Fruit fly (Drosophila melanogaster) whole organism, pupa: ENCODE data around the gene Vps26.

Source experiments
- CG10348 ChIP-seq: fragments of 200-800 bp; sonication (Bioruptor generic); IDR thresholded peaks from 2 replicates; pipeline ENCODE4 v1.3.6; 2022; ENCODE audit warnings: missing biosample characterization, missing genetic modification characterization
- CG12605 ChIP-seq: fragments of 200-800 bp; sonication (Bioruptor generic); IDR thresholded peaks from 2 replicates; pipeline ENCODE4 v1.3.6; 2022; ENCODE audit warnings: missing biosample characterization, missing genetic modification characterization
- CG13204 ChIP-seq: fragments of 200-800 bp; sonication (Bioruptor generic); optimal IDR thresholded peaks from 2 replicates; lab custom pipeline; 2018; ENCODE audit warnings: missing biosample characterization, mild to moderate bottlenecking, missing genetic modification characterization, moderate library complexity
- CG14655 ChIP-seq: fragments of 200-800 bp; sonication (Bioruptor generic); optimal IDR thresholded peaks from 3 replicates; lab custom pipeline; 2017; ENCODE audit warnings: mild to moderate bottlenecking, missing biosample characterization, missing genetic modification reagents, missing genetic modification characterization
- CG15710 ChIP-seq: fragments of 200-800 bp; sonication (Bioruptor generic); optimal IDR thresholded peaks from 2 replicates; lab custom pipeline; 2018; ENCODE audit warnings: missing biosample characterization, mild to moderate bottlenecking, missing genetic modification characterization, moderate library complexity
- CG17806 ChIP-seq: fragments of 200-800 bp; sonication (Bioruptor generic); optimal IDR thresholded peaks from 2 replicates; lab custom pipeline; 2018; ENCODE audit warnings: missing biosample characterization, mild to moderate bottlenecking, missing genetic modification characterization, moderate library complexity
- CG32121 ChIP-seq: fragments of 200-800 bp; sonication (Bioruptor generic); IDR thresholded peaks from 2 replicates; pipeline ENCODE4 v1.3.6; 2022; ENCODE audit warnings: missing biosample characterization, missing genetic modification characterization
- CG34367 ChIP-seq: fragments of 200-800 bp; sonication (Bioruptor generic); optimal IDR thresholded peaks from 2 replicates; lab custom pipeline; 2018; ENCODE audit warnings: missing biosample characterization, mild to moderate bottlenecking, missing genetic modification characterization
- CG4496 ChIP-seq: fragments of 200-800 bp; sonication (Bioruptor generic); IDR thresholded peaks from 3 replicates; pipeline ENCODE4 v1.3.6; 2022; ENCODE audit warnings: missing biosample characterization, missing genetic modification characterization
- CG8159 ChIP-seq: fragments of 200-800 bp; sonication (Bioruptor generic); optimal IDR thresholded peaks from 3 replicates; lab custom pipeline; 2018; ENCODE audit warnings: missing biosample characterization, mild to moderate bottlenecking, missing genetic modification characterization, moderate library complexity
- CG8301 ChIP-seq: fragments of 200-800 bp; sonication (Bioruptor generic); optimal IDR thresholded peaks from 2 replicates; lab custom pipeline; 2018; ENCODE audit warnings: missing biosample characterization, mild to moderate bottlenecking, missing genetic modification characterization
- CG9948 ChIP-seq: fragments of 200-800 bp; sonication (Bioruptor generic); optimal IDR thresholded peaks from 2 replicates; lab custom pipeline; 2018; ENCODE audit warnings: missing biosample characterization, mild to moderate bottlenecking, missing genetic modification characterization, moderate library complexity
- D1 ChIP-seq: fragments of 200-800 bp; sonication (Bioruptor generic); optimal IDR thresholded peaks from 2 replicates; lab custom pipeline; 2018; ENCODE audit warnings: missing biosample characterization, mild to moderate bottlenecking, missing genetic modification characterization, moderate library complexity
- EcR ChIP-seq: fragments of 200-800 bp; sonication (Bioruptor generic); optimal IDR thresholded peaks from 3 replicates; lab custom pipeline; 2019; ENCODE audit warnings: missing biosample characterization, missing genetic modification characterization, mild to moderate bottlenecking, moderate library complexity, missing genetic modification reagents
- Ets98B ChIP-seq: fragments of 200-800 bp; sonication (Bioruptor generic); IDR thresholded peaks from 2 replicates; pipeline ENCODE4 v1.3.6; 2022; ENCODE audit warnings: missing biosample characterization, missing genetic modification characterization
- Pif1A ChIP-seq: fragments of 200-800 bp; sonication (Bioruptor generic); optimal IDR thresholded peaks from 3 replicates; lab custom pipeline; 2016; ENCODE audit warnings: missing biosample characterization, missing genetic modification characterization
- Pif1B ChIP-seq: fragments of 200-800 bp; sonication (Bioruptor generic); optimal IDR thresholded peaks from 3 replicates; lab custom pipeline; 2016; ENCODE audit warnings: missing biosample characterization, missing genetic modification characterization
- Snoo ChIP-seq: fragments of 200-800 bp; sonication (Bioruptor generic); optimal IDR thresholded peaks from 3 replicates; lab custom pipeline; 2017; ENCODE audit warnings: missing biosample characterization, mild to moderate bottlenecking, missing genetic modification characterization, inconsistent platforms
- fd96Ca ChIP-seq: fragments of 200-800 bp; sonication (Bioruptor generic); IDR thresholded peaks from 3 replicates; pipeline ENCODE4 v1.3.6; 2022; ENCODE audit warnings: missing biosample characterization, missing genetic modification characterization
- gl ChIP-seq: fragments of 200-800 bp; sonication (Bioruptor generic); optimal IDR thresholded peaks from 2 replicates; lab custom pipeline; 2018; ENCODE audit warnings: missing biosample characterization, mild to moderate bottlenecking, missing genetic modification characterization
- rn ChIP-seq: fragments of 200-800 bp; sonication (Bioruptor generic); IDR thresholded peaks from 2 replicates; pipeline ENCODE4 v1.3.6; 2022; ENCODE audit warnings: missing biosample characterization, missing genetic modification characterization

The Vps26 gene

DNA sequence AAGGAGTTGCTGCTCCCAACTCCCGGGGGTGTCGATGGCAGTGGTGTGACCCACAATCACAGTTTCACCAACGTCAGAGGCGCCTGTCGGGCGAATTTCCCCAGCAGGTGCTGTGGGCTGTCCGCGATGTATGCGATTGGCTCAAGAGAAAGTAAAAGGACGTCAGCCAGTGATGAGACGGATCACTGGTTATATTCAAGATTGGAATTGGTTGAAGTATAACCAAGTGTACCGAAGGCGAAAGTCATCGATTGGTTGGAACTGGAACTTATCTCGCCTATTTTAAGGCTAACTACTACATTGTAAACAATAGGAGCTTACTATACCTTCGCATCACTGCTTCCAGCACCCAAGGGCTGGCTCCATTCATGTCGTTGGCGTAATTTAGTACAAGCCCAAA is 29.4 kb downstream of the Vps26 start, which contains the start of gene CG32801:
Gene CG32801, minus strand, starts transcription at position 101 of the 400 bp plus-strand sequence.
- TF ChIP-seq CG17806 (tag; lab: Kevin White, UChicago) (no peak), Ets98B (GFP tag; lab: Robert Waterston, UW) (no peak)

dm6 chrX:1903968-1904367 is 30.3 kb downstream of the Vps26 start:
- TF ChIP-seq CG32121 (GFP tag; lab: Robert Waterston, UW) (no peak), D1 (tag; lab: Kevin White, UChicago) (no peak), CG14655 (GFP tag; lab: Kevin White, UChicago) (no peak), CG9948 (tag; lab: Kevin White, UChicago) (no peak), gl (tag; lab: Kevin White, UChicago) (no peak), Pif1A (no peak), CG34367 (no peak), CG15710 (tag; lab: Kevin White, UChicago) (no peak), CG17806 (tag; lab: Kevin White, UChicago) (no peak)

DNA sequence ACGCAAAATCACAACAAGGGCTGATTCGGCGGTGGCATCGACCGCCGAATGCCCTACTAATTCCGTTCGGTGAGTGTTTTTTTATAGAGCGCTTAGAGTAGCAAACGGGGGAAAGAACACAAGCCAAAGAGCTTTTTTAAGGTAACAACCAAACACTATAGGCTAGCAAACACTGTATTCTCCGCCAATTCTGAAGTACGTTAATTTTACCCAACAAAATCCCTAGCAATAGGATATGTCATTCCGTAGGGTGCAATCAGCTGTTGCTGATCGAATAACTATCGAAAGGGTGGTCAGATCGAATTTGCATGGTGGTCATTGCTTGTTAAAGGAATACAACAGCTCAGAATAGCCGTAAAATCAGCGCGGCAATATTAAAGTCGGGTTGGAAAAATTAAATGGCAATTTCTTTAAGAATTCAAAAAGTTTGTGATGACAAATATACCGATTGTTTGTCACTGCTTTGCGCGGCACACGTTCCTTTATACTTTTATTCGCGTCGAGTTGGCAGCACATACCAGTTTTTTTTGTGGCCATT is 34.1 kb downstream of the Vps26 start, which contains the start of gene mip130:
Gene mip130, plus strand, starts transcription at position 513 of the 538 bp plus-strand sequence.
- TF ChIP-seq CG12605 (GFP tag; lab: Robert Waterston, UW) = no peak
- TF ChIP-seq Pif1A = peak; percentile 59
- peak; percentile 50 for TF ChIP-seq Ets98B (GFP tag; lab: Robert Waterston, UW)
- peak; percentile 59 for TF ChIP-seq CG8301 (tag; lab: Kevin White, UChicago)
- TF ChIP-seq CG32121 (GFP tag; lab: Robert Waterston, UW) = peak; percentile 41; the same call in 1 of the 2 replicates
- TF ChIP-seq fd96Ca (GFP tag; lab: Robert Waterston, UW) = peak; percentile 57; the same call in 1 of the 3 replicates
- TF ChIP-seq CG14655 (GFP tag; lab: Kevin White, UChicago) = no peak
- TF ChIP-seq EcR = peak; percentile 25
- TF ChIP-seq CG10348 = no peak
- TF ChIP-seq Snoo (tag; lab: Kevin White, UChicago) = peak; percentile 29
- TF ChIP-seq CG17806 (tag; lab: Kevin White, UChicago) = peak; percentile 48
- TF ChIP-seq gl (tag; lab: Kevin White, UChicago) = peak; percentile 21
- peak; percentile 44 for TF ChIP-seq CG9948 (tag; lab: Kevin White, UChicago)
- no peak for TF ChIP-seq D1 (tag; lab: Kevin White, UChicago)
- TF ChIP-seq CG34367 = peak; percentile 40
- peak; percentile 47 for TF ChIP-seq Pif1B (GFP tag; lab: Kevin White, UChicago)
- TF ChIP-seq CG13204 = no peak
- TF ChIP-seq CG4496 (GFP tag; lab: Robert Waterston, UW) = peak; percentile 62; the same call in 2 of the 3 replicates
- TF ChIP-seq CG15710 (tag; lab: Kevin White, UChicago) = peak; percentile 54
- TF ChIP-seq CG8159 = peak; percentile 63
- no peak for TF ChIP-seq rn

DNA sequence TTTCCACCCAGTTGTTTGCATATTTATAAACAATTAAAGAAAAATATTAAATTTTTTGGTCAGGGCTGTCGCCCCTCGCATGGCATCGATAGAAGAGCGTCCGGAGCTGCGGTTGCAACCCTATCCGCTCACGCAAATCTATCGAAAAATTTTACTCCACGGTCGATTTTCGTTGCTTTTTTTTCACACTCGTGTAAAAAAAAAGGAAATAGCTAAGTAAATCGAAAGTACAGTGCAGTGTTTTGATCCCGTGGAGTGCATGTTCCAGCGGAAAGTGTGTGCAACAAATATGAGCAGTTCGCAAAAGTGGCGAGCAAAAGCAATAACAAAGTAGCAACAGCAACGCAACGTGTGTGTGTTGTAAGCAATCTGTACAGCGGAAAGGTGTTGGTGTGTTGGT is 35.1 kb downstream of the Vps26 start, which contains the start of the genes Edem1 and Rbcn-3B:
Gene Edem1, minus strand, starts transcription at position 71 of the 400 bp plus-strand sequence.
Gene Rbcn-3B, plus strand, starts transcription at position 164 of the 400 bp plus-strand sequence.
- TF ChIP-seq CG34367 = peak; percentile 50
- peak; percentile 41 for TF ChIP-seq CG8301 (tag; lab: Kevin White, UChicago)
- no peak for TF ChIP-seq CG13204
- TF ChIP-seq CG9948 (tag; lab: Kevin White, UChicago) = peak; percentile 1
- TF ChIP-seq Ets98B (GFP tag; lab: Robert Waterston, UW) = peak; percentile 53
- no peak for TF ChIP-seq Snoo (tag; lab: Kevin White, UChicago)
- TF ChIP-seq EcR = peak; percentile 1
- TF ChIP-seq CG15710 (tag; lab: Kevin White, UChicago) = peak; percentile 39
- TF ChIP-seq CG17806 (tag; lab: Kevin White, UChicago) = peak; percentile 10
- peak; percentile 72 for TF ChIP-seq gl (tag; lab: Kevin White, UChicago)
- TF ChIP-seq CG4496 (GFP tag; lab: Robert Waterston, UW) = peak; percentile 52; the same call in 2 of the 3 replicates
- no peak for TF ChIP-seq CG14655 (GFP tag; lab: Kevin White, UChicago)
- TF ChIP-seq fd96Ca (GFP tag; lab: Robert Waterston, UW) = no peak
- TF ChIP-seq CG12605 (GFP tag; lab: Robert Waterston, UW) = peak; percentile 67
- TF ChIP-seq rn = no peak
- no peak for TF ChIP-seq Pif1A

DNA sequence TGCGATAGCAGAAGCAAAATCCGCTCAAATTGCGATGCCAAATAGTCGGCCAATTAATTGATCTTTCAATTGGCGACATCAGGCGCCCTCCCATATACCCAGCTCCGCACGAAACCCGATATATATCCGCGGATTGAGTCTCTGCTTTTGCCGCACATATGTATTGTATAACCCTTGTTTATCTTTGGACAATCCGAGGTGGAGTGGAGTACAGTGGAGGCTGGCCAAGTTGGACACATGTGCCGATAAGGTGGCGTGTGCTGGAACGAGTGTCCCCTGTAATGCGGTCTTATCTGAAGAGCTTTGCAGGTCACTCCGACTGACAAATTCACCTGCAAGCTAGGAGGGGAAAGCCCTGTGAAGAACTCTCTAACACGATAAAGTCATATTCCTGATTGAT is 35.9 kb downstream of the Vps26 start:
- TF ChIP-seq CG12605 (GFP tag; lab: Robert Waterston, UW) = no peak
- TF ChIP-seq CG15710 (tag; lab: Kevin White, UChicago) = no peak
- TF ChIP-seq Pif1A = no peak
- TF ChIP-seq Snoo (tag; lab: Kevin White, UChicago) = no peak
- TF ChIP-seq CG9948 (tag; lab: Kevin White, UChicago) = no peak
- TF ChIP-seq CG34367 = no peak
- TF ChIP-seq CG4496 (GFP tag; lab: Robert Waterston, UW) = no peak
- TF ChIP-seq fd96Ca (GFP tag; lab: Robert Waterston, UW) = no peak
- TF ChIP-seq gl (tag; lab: Kevin White, UChicago) = no peak
- no peak for TF ChIP-seq CG17806 (tag; lab: Kevin White, UChicago)

- TF ChIP-seq fd96Ca (GFP tag; lab: Robert Waterston, UW) (no peak), EcR (peak; percentile 49)
- TF ChIP-seq, all 21 proteins: peak for 1
Measured at dm6 chrX:1922765-1923501, 49.3 kb downstream of the Vps26 start, which contains the start of the genes eIF2Bepsilon and Ocrl. Gene eIF2Bepsilon (minus strand): TSS chrX:1922874. Gene Ocrl (plus strand): TSS chrX:1922981.
